Fruit fly (Drosophila melanogaster): Measurements from ENCODE around the gene atk.

atk gene

DNA sequence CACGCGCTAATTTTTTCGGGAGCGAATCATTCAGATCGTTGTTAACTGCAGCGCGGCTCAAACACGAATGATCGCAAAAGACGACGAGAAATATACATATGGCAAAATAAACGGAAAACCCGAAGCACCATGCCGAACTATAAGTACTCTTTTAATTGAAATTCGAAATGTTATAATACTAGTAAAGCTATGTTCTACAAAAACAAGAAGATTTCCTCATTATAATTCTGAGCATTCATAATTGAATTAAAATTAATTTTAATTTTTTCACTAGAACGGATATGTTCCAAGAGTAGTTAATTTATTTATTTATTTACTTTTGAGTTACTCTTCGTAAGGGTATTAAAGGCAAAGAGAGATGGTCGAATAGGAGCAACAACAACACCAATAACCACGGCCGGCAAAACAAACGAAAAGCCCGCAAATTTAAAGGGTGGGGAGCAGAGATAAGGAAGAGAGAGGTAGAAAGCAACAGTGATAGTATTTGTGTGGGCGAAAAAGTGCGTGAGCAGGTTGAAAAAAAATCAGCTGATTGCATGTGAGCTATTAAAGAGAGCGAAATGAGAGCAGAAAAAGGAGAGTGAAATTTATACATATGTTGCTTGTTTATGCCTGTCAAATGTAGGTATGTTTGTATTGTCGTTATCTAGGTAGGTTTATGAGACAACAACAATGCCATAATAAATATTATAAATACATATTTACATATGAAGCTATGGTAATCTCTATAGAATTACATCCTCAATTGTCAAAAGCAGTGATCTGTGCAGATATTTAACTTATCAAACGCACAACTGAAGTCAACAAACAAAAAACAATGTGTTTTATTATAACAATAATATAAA, 29.0 kb upstream of the atk start (continued):
- no peak for TF ChIP-seq pb (GFP tag; optimal IDR thresholded peaks at IDR 0.05)
- TF ChIP-seq CG12236 (GFP tag; optimal IDR thresholded peaks at IDR 0.05), result no peak
- peak; percentile 85 for TF ChIP-seq Hmr (GFP tag; optimal IDR thresholded peaks at IDR 0.05)
- no peak for TF ChIP-seq CG1832 (GFP tag; optimal IDR thresholded peaks at IDR 0.05)
- TF ChIP-seq sisA (GFP tag; IDR thresholded peaks at IDR 0.05), result peak; percentile 37; the same call in 1 of the 2 replicates
- no peak for TF ChIP-seq unc-4 (GFP tag; IDR thresholded peaks at IDR 0.05; ENCODE audit: partially characterized antibody)
- TF ChIP-seq row (GFP tag; IDR thresholded peaks at IDR 0.05), result peak; percentile 91
- peak; percentile 67 for TF ChIP-seq Dip3 (GFP tag; optimal IDR thresholded peaks at IDR 0.05)
- no peak for TF ChIP-seq CG2199 (GFP tag; IDR thresholded peaks at IDR 0.05)
- peak; percentile 68; the same call in 1 of the 2 replicates for TF ChIP-seq danr (GFP tag; IDR thresholded peaks at IDR 0.05)
- TF ChIP-seq Doc3 (GFP tag; IDR thresholded peaks at IDR 0.05; ENCODE audit: partially characterized antibody), result no peak
- no peak for TF ChIP-seq Kr (GFP tag; optimal IDR thresholded peaks at IDR 0.05)
- TF ChIP-seq CG7987 (GFP tag; optimal IDR thresholded peaks at IDR 0.05), result no peak
- TF ChIP-seq E2f1 (GFP tag; IDR thresholded peaks at IDR 0.05), result peak; percentile 80; the same call in 1 of the 2 replicates
- TF ChIP-seq CG6791 (GFP tag; IDR thresholded peaks at IDR 0.05; ENCODE audit: partially characterized antibody), result no peak
- TF ChIP-seq Awh (GFP tag; IDR thresholded peaks at IDR 0.05), result peak; percentile 56
- TF ChIP-seq stc (GFP tag; IDR thresholded peaks at IDR 0.05), result peak; percentile 84
- TF ChIP-seq gcm (GFP tag; optimal IDR thresholded peaks at IDR 0.05), result peak; percentile 52
- TF ChIP-seq aop (GFP tag; IDR thresholded peaks at IDR 0.05), result no peak
- peak; percentile 42 for TF ChIP-seq Usf (GFP tag; optimal IDR thresholded peaks at IDR 0.05)
- no peak for TF ChIP-seq Antp (GFP tag; optimal IDR thresholded peaks at IDR 0.05)
- TF ChIP-seq CG7786 (GFP tag; optimal IDR thresholded peaks at IDR 0.05), result peak; percentile 42
- TF ChIP-seq ab (GFP tag; optimal IDR thresholded peaks at IDR 0.05), result no peak
- peak; percentile 67 for TF ChIP-seq CG14050 (GFP tag; IDR thresholded peaks at IDR 0.05)
- peak; percentile 45; the same call in 1 of the 2 replicates for TF ChIP-seq Adf1 (GFP tag; IDR thresholded peaks at IDR 0.05)
- peak; percentile 53 for TF ChIP-seq Vsx1 (GFP tag; optimal IDR thresholded peaks at IDR 0.05)
- peak; percentile 78 for TF ChIP-seq Fer3 (tag; optimal IDR thresholded peaks at IDR 0.05)
- TF ChIP-seq CG10654 (GFP tag; optimal IDR thresholded peaks at IDR 0.05), result peak; percentile 45
- TF ChIP-seq CG6254 (GFP tag; optimal IDR thresholded peaks at IDR 0.05), result peak; percentile 43
- TF ChIP-seq nerfin-1 (tag; optimal IDR thresholded peaks at IDR 0.05), result peak; percentile 15
- TF ChIP-seq Dll (GFP tag; IDR thresholded peaks at IDR 0.05; ENCODE audit: partially characterized antibody), result peak; percentile 55; the same call in 1 of the 4 replicates
- no peak for TF ChIP-seq pita (GFP tag; optimal IDR thresholded peaks at IDR 0.05)
- peak; percentile 42 for TF ChIP-seq CG6765 (GFP tag; optimal IDR thresholded peaks at IDR 0.05)
- peak; percentile 25; the same call in 1 of the 2 replicates for TF ChIP-seq CG8765 (GFP tag; IDR thresholded peaks at IDR 0.05)
- TF ChIP-seq hb (GFP tag; IDR thresholded peaks at IDR 0.05; ENCODE audit: partially characterized antibody), result no peak
- TF ChIP-seq caup (GFP tag; optimal IDR thresholded peaks at IDR 0.05; ENCODE audit: severe bottlenecking), result peak; percentile 57
- TF ChIP-seq CG14667 (GFP tag; IDR thresholded peaks at IDR 0.05), result no peak; the same call in 1 of the 2 replicates
- TF ChIP-seq fd96Cb (tag; optimal IDR thresholded peaks at IDR 0.05), result peak; percentile 73
- TF ChIP-seq CG12391 (tag; optimal IDR thresholded peaks at IDR 0.05), result peak; percentile 77
- peak; percentile 50 for TF ChIP-seq az2 (GFP tag; optimal IDR thresholded peaks at IDR 0.05)
- TF ChIP-seq gce (GFP tag; IDR thresholded peaks at IDR 0.05), result 0 out of 3 replicates have a peak, but pooled peaks have one; percentile 47
- no peak for TF ChIP-seq CG8478 (optimal IDR thresholded peaks at IDR 0.05)
- TF ChIP-seq CG9932 (GFP tag; IDR thresholded peaks at IDR 0.05), result peak; percentile 77
- TF ChIP-seq ken (GFP tag; IDR thresholded peaks at IDR 0.05), result peak; percentile 38; the same call in 1 of the 3 replicates
- peak; percentile 82 for TF ChIP-seq CG7556 (GFP tag; optimal IDR thresholded peaks at IDR 0.05)
- TF ChIP-seq sr (GFP tag; IDR thresholded peaks at IDR 0.05), result peak; percentile 96
- TF ChIP-seq ssp (GFP tag; IDR thresholded peaks at IDR 0.05), result no peak; the same call in none of the 2 replicates
- TF ChIP-seq gsb (GFP tag; IDR thresholded peaks at IDR 0.05), result 0 out of 2 replicates have a peak, but pooled peaks have one; percentile 41
